Fruit fly (Drosophila melanogaster): ENCODE results near the gene her.

DNA sequence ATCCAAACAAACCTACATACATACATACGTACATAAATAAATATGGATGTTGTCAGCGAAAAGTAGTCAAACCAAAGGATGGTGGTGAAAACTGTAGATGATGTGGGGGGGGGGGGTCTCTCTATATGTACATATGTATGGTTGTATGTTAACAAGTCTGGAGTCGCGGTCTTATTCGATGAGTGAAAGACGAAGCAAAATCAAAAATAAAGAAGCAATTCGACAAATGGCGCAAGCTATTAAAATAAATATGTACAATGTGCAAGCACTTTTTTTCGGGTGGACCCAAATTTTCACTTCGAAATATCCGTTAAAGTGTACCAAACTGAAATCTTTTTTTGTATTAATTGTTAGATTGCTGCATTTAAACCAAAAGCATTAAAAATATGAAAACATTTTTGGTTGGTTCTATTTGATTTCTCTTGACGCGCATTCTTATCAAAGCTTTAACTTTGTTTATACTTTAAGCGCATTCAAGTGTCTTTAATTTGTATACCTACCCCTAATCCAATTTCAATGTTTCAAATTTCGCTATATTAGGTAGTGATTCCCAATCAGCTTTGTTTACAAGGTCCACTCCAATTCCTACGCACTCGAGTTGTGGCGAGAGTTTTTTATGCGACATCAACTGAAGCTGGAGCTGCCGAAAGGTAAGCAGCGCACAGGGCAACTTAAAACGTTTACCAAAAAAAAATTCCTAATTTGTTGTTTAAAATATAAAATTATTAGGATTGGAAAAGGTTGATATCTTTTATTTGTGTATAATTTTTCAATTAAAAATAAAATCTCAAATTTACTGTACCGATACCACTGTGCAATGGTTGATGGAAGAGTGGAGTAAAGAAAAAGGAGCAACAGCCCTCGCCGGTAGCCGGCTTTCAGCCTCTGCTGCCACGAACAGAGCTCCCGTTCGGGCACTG, 7.2 kb downstream of the her start, which contains the start of gene CG31807:
- TF ChIP-seq psq (optimal IDR thresholded peaks at IDR 0.05) (no peak), ttk (optimal IDR thresholded peaks at IDR 0.05) (no peak), h (optimal IDR thresholded peaks at IDR 0.05) (no peak), insv (optimal IDR thresholded peaks at IDR 0.05) (no peak), Sin3A (optimal IDR thresholded peaks at IDR 0.05) (no peak)

All from Kc167 (cell line).